Worm (Caenorhabditis elegans): Measurements from ENCODE around the gene Y9C2UA.1.

DNA sequence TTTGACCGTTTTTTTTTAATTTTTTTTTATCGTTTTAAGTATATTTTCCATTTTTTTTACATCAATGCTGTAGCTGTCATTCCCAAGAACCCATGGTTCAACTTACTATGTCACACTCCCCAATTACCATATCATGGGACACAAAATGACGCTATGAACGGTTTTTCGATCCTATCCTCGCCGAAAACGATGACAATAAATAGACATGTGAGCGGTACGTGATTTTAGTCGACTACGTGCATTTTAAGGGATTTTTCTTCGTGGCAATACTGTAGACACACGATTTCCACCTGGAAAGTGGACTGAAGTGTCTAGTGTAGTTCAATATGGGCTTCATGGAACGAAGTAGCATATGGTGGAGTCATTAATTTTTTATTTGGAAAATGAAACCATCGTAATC, 16.8 kb downstream of the Y9C2UA.1 start:
- TF ChIP-seq him-1 (tag; optimal IDR thresholded peaks at IDR 0.05) (no peak), W03F9.2 (tag; optimal IDR thresholded peaks at IDR 0.05) (no peak)

Measured in whole organism, L4/young adult.